Worm (Caenorhabditis elegans): ENCODE measurements around the gene Y116F11B.17.

ce11 chrV:19827481-19827880 is 5.5 kb upstream of the Y116F11B.17 start:
- TF ChIP-seq fos-1 (tag; optimal IDR thresholded peaks at IDR 0.05) (no peak), snpc-4 (tag; optimal IDR thresholded peaks at IDR 0.05) (no peak), egl-27 (tag; optimal IDR thresholded peaks at IDR 0.05) (no peak), lsy-2 (tag; optimal IDR thresholded peaks at IDR 0.05) (no peak), nhr-11 (tag; optimal IDR thresholded peaks at IDR 0.05) (no peak), mdl-1 (tag; optimal IDR thresholded peaks at IDR 0.05) (no peak), nhr-25 (tag; optimal IDR thresholded peaks at IDR 0.05) (no peak), unc-62 (GFP tag; optimal IDR thresholded peaks at IDR 0.05) (no peak), R02D3.7 (tag; optimal IDR thresholded peaks at IDR 0.05) (no peak), zag-1 (tag; optimal IDR thresholded peaks at IDR 0.05) (no peak), ceh-16 (tag; optimal IDR thresholded peaks at IDR 0.05) (no peak)
